Worm (Caenorhabditis elegans): Measurements from ENCODE around the gene best-14.

DNA sequence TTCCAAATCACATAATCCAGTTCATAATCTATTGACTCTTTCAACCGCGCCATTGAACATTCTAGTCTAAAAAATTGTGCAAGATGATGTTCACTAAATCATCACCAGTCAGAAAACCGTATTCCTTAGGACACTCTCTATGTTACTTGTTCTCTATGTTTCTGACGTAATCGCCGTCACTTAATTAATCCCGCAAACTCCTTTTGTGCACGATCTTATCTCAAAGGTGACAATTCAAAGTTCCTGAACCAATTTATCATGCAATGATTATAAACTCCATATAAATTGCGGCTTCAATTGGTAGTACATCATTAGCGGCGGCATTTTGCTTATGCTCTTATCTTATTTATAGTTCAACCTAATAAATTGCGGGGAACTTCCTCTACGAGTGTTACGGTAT lies 5.0 kb downstream of the best-14 start:
- TF ChIP-seq skn-1 (tag; optimal IDR thresholded peaks at IDR 0.05) (no peak), egl-27 (tag; optimal IDR thresholded peaks at IDR 0.05) (no peak), gmeb-1 (tag; optimal IDR thresholded peaks at IDR 0.05) (no peak), alr-1 (tag; optimal IDR thresholded peaks at IDR 0.05) (no peak), mab-5 (tag; optimal IDR thresholded peaks at IDR 0.05) (no peak), ceh-82 (tag; optimal IDR thresholded peaks at IDR 0.05) (no peak), lsy-2 (tag; optimal IDR thresholded peaks at IDR 0.05) (no peak), lin-13 (GFP tag; optimal IDR thresholded peaks at IDR 0.05) (no peak), fos-1 (tag; optimal IDR thresholded peaks at IDR 0.05) (no peak)
